Worm (Caenorhabditis elegans) whole organism, young adult: Measurements from ENCODE around the gene col-3.

ENCODE experiments used
- B0019.2 ChIP-seq: fragments of 200-800 bp; sonication (Bioruptor generic); conservative IDR thresholded peaks from 2 replicates; pipeline ENCODE4 v1.3.6; 2022; ENCODE audit warnings: missing genetic modification reagents, missing genetic modification characterization, missing compliant biosample characterization
- B0035.1 ChIP-seq: sonication (generic microtip); optimal IDR thresholded peaks from 2 replicates; lab custom pipeline; 2016; ENCODE audit warnings: missing genetic modification characterization, mild to moderate bottlenecking, missing compliant biosample characterization, missing genotype, missing genetic modification reagents
- B0336.3 ChIP-seq: fragments of 200-800 bp; sonication (Bioruptor generic); IDR thresholded peaks from 2 replicates; pipeline ENCODE4 v1.3.6; 2022; ENCODE audit warnings: missing genetic modification characterization, missing compliant biosample characterization
- C06A6.2 ChIP-seq: fragments of 200-800 bp; sonication (Bioruptor generic); conservative IDR thresholded peaks from 2 replicates; pipeline ENCODE4 v1.3.6; 2022; ENCODE audit warnings: missing genetic modification characterization, missing compliant biosample characterization
- F23B12.7 ChIP-seq: sonication (generic microtip); optimal IDR thresholded peaks from 2 replicates; lab custom pipeline; 2017; ENCODE audit warnings: missing genetic modification characterization, mild to moderate bottlenecking, missing compliant biosample characterization, antibody characterized with exemption, moderate library complexity; ENCODE audit not compliant: insufficient read depth
- F52B5.7 ChIP-seq: sonication (generic microtip); optimal IDR thresholded peaks from 2 replicates; lab custom pipeline; 2016; ENCODE audit warnings: mild to moderate bottlenecking, missing genetic modification characterization, missing compliant biosample characterization
- F55B11.4 ChIP-seq: sonication (generic microtip); optimal IDR thresholded peaks from 2 replicates; lab custom pipeline; 2016; ENCODE audit warnings: missing compliant biosample characterization, missing genetic modification characterization, borderline replicate concordance; ENCODE audit not compliant: insufficient read depth
- F57A8.1 ChIP-seq: fragments of 200-800 bp; sonication (Bioruptor generic); optimal IDR thresholded peaks from 2 replicates; lab custom pipeline; 2018; ENCODE audit warnings: mild to moderate bottlenecking, missing genetic modification characterization, moderate library complexity, missing compliant biosample characterization
- K12H6.12 ChIP-seq: fragments of 200-800 bp; sonication (Bioruptor generic); optimal IDR thresholded peaks from 2 replicates; lab custom pipeline; 2018; ENCODE audit warnings: mild to moderate bottlenecking, missing genetic modification characterization, missing compliant biosample characterization
- Y67H2A.10 ChIP-seq: fragments of 200-800 bp; sonication (Bioruptor generic); conservative IDR thresholded peaks from 2 replicates; pipeline ENCODE4 v1.3.6; 2022; ENCODE audit warnings: missing genetic modification reagents, missing genetic modification characterization, missing compliant biosample characterization
- Y95B8A.8 ChIP-seq: fragments of 200-800 bp; sonication (Bioruptor generic); IDR thresholded peaks from 2 replicates; pipeline ENCODE4 v1.3.6; 2022; ENCODE audit warnings: missing genetic modification reagents, missing genetic modification characterization, missing compliant biosample characterization
- akir-1 ChIP-seq: fragments of 200-800 bp; sonication (Bioruptor generic); optimal IDR thresholded peaks from 2 replicates; lab custom pipeline; 2018; ENCODE audit warnings: mild to moderate bottlenecking, missing genetic modification characterization, moderate library complexity, missing compliant biosample characterization
- aptf-2 ChIP-seq: fragments of 200-800 bp; sonication (Bioruptor generic); conservative IDR thresholded peaks from 2 replicates; pipeline ENCODE4 v1.3.6; 2022; ENCODE audit warnings: missing genetic modification reagents, missing genetic modification characterization, missing compliant biosample characterization
- athp-1 ChIP-seq: sonication (generic microtip); optimal IDR thresholded peaks from 2 replicates; lab custom pipeline; 2017; ENCODE audit warnings: mild to moderate bottlenecking, missing genetic modification characterization, missing compliant biosample characterization
- attf-6 ChIP-seq: fragments of 200-800 bp; sonication (Bioruptor generic); IDR thresholded peaks from 2 replicates; pipeline ENCODE4 v1.3.6; 2022; ENCODE audit warnings: missing genetic modification reagents, missing genetic modification characterization, missing compliant biosample characterization
- cebp-1 ChIP-seq, 2 experiments: fragments of 200-800 bp in 1 of 2; sonication (Bioruptor generic) in 1 of 2; sonication (generic microtip) in 1 of 2; IDR thresholded peaks in 1 of 2; optimal IDR thresholded peaks in 1 of 2; 2 replicates each; pipeline versions ENCODE4 v1.3.6 to Lab custom; 2017 to 2022; ENCODE audit warnings: missing compliant biosample characterization in 2 of 2, missing genetic modification characterization in 2 of 2, mild to moderate bottlenecking in 1 of 2, missing genetic modification reagents in 1 of 2, moderate library complexity in 1 of 2
- ceh-40 ChIP-seq: fragments of 200-800 bp; sonication (Bioruptor generic); IDR thresholded peaks from 2 replicates; pipeline ENCODE4 v1.3.6; 2022; ENCODE audit warnings: missing genetic modification characterization, missing compliant biosample characterization
- ceh-58 ChIP-seq: fragments of 200-800 bp; sonication (Bioruptor generic); IDR thresholded peaks from 2 replicates; pipeline ENCODE4 v1.3.6; 2022; ENCODE audit warnings: missing genetic modification characterization, missing compliant biosample characterization
- die-1 ChIP-seq: sonication (generic microtip); optimal IDR thresholded peaks from 2 replicates; lab custom pipeline; 2016; ENCODE audit warnings: missing genotype, mild to moderate bottlenecking, missing genetic modification characterization, missing compliant biosample characterization
- dox-1 ChIP-seq: fragments of 200-800 bp; sonication (Bioruptor generic); IDR thresholded peaks from 2 replicates; pipeline ENCODE4 v1.3.6; 2022; ENCODE audit warnings: missing genetic modification reagents, missing genetic modification characterization, missing compliant biosample characterization
- efl-1 ChIP-seq: fragments of 150-350 bp; optimal IDR thresholded peaks from 2 replicates; lab custom pipeline; 2014; ENCODE audit warnings: missing biosample characterization, missing genetic modification reagents, missing genetic modification characterization
- egrh-3 ChIP-seq: fragments of 200-800 bp; sonication (Bioruptor generic); IDR thresholded peaks from 2 replicates; pipeline ENCODE4 v1.3.6; 2022; ENCODE audit warnings: missing genetic modification reagents, missing genetic modification characterization, missing compliant biosample characterization
- ets-4 ChIP-seq: fragments of 200-800 bp; sonication (Bioruptor generic); optimal IDR thresholded peaks from 2 replicates; lab custom pipeline; 2018; ENCODE audit warnings: mild to moderate bottlenecking, missing genetic modification characterization, missing compliant biosample characterization
- gei-17 ChIP-seq: fragments of 200-800 bp; sonication (Bioruptor generic); optimal IDR thresholded peaks from 2 replicates; lab custom pipeline; 2018; ENCODE audit warnings: mild to moderate bottlenecking, missing genetic modification characterization, missing compliant biosample characterization
- hlh-12 ChIP-seq: sonication (generic microtip); optimal IDR thresholded peaks from 2 replicates; lab custom pipeline; 2016; ENCODE audit warnings: missing genetic modification characterization, missing compliant biosample characterization
- hmg-20 ChIP-seq: fragments of 200-800 bp; sonication (Bioruptor generic); IDR thresholded peaks from 2 replicates; pipeline ENCODE4 v1.3.6; 2022; ENCODE audit warnings: missing genetic modification reagents, missing genetic modification characterization, missing compliant biosample characterization
- let-526 ChIP-seq: fragments of 200-800 bp; sonication (Bioruptor generic); IDR thresholded peaks from 2 replicates; pipeline ENCODE4 v1.3.6; 2022; ENCODE audit warnings: missing genetic modification reagents, missing genetic modification characterization, missing compliant biosample characterization
- let-607 ChIP-seq, 2 experiments: fragments of 200-800 bp in 1 of 2; sonication (Bioruptor generic) in 1 of 2; sonication (generic microtip) in 1 of 2; optimal IDR thresholded peaks; 2 replicates each; lab custom pipeline; 2016 to 2018; ENCODE audit warnings: mild to moderate bottlenecking in 2 of 2, missing compliant biosample characterization in 2 of 2, missing genetic modification characterization in 2 of 2, moderate library complexity in 2 of 2, missing genotype in 1 of 2
- lin-26 ChIP-seq: fragments of 200-800 bp; sonication (Bioruptor generic); IDR thresholded peaks from 2 replicates; pipeline ENCODE4 v1.3.6; 2022; ENCODE audit warnings: missing genetic modification reagents, missing genetic modification characterization, missing compliant biosample characterization
- mcd-1 ChIP-seq: fragments of 200-800 bp; sonication (Bioruptor generic); IDR thresholded peaks from 2 replicates; pipeline ENCODE4 v1.3.6; 2022; ENCODE audit warnings: missing genetic modification reagents, missing genetic modification characterization, missing compliant biosample characterization
- mel-28 ChIP-seq: sonication (generic microtip); optimal IDR thresholded peaks from 2 replicates; lab custom pipeline; 2016; ENCODE audit warnings: borderline replicate concordance, mild to moderate bottlenecking, missing genetic modification characterization, missing compliant biosample characterization
- mxl-1 ChIP-seq: sonication (generic microtip); optimal IDR thresholded peaks from 2 replicates; lab custom pipeline; 2016; ENCODE audit warnings: missing genetic modification characterization, missing compliant biosample characterization
- nfyb-1 ChIP-seq: fragments of 200-800 bp; sonication (Bioruptor generic); IDR thresholded peaks from 2 replicates; pipeline ENCODE4 v1.3.6; 2022; ENCODE audit warnings: missing genetic modification reagents, missing genetic modification characterization, missing compliant biosample characterization
- nhr-179 ChIP-seq: sonication (generic microtip); optimal IDR thresholded peaks from 2 replicates; lab custom pipeline; 2016; ENCODE audit warnings: mild to moderate bottlenecking, missing genetic modification characterization, missing compliant biosample characterization
- nhr-90 ChIP-seq: sonication (generic microtip); optimal IDR thresholded peaks from 2 replicates; lab custom pipeline; 2016; ENCODE audit warnings: missing genotype, mild to moderate bottlenecking, missing genetic modification characterization, missing compliant biosample characterization
- rec-8 ChIP-seq, 2 experiments: sonication (generic microtip); optimal IDR thresholded peaks; 2 replicates each; lab custom pipeline; 2016; ENCODE audit warnings: mild to moderate bottlenecking in 2 of 2, missing genetic modification characterization in 2 of 2, missing genetic modification reagents in 2 of 2, missing genotype in 2 of 2, missing biosample characterization in 1 of 2, missing compliant biosample characterization in 1 of 2, moderate library complexity in 1 of 2
- repo-1 ChIP-seq: sonication (generic microtip); optimal IDR thresholded peaks from 2 replicates; lab custom pipeline; 2017; ENCODE audit warnings: mild to moderate bottlenecking, missing genetic modification characterization, missing compliant biosample characterization
- snpc-4 ChIP-seq, 5 experiments: fragments of 150-350 bp in 1 of 5; sonication (generic microtip) in 4 of 5; optimal IDR thresholded peaks; 2 replicates each; lab custom pipeline; 2014 to 2018; ENCODE audit warnings: missing genetic modification characterization in 5 of 5, missing biosample characterization in 3 of 5, antibody characterized with exemption in 2 of 5, mild to moderate bottlenecking in 2 of 5, missing compliant biosample characterization in 2 of 5, missing genotype in 2 of 5, moderate library complexity in 2 of 5, missing genetic modification reagents in 1 of 5
- somi-1 ChIP-seq: fragments of 200-800 bp; sonication (Bioruptor generic); optimal IDR thresholded peaks from 2 replicates; lab custom pipeline; 2018; ENCODE audit warnings: mild to moderate bottlenecking, missing genetic modification characterization, missing compliant biosample characterization
- tbx-9 ChIP-seq: sonication (generic microtip); optimal IDR thresholded peaks from 2 replicates; lab custom pipeline; 2016; ENCODE audit warnings: borderline replicate concordance, missing genetic modification characterization, inconsistent platforms, missing compliant biosample characterization
- tlf-1 ChIP-seq: fragments of 200-800 bp; sonication (Bioruptor generic); optimal IDR thresholded peaks from 2 replicates; lab custom pipeline; 2018; ENCODE audit warnings: mild to moderate bottlenecking, missing genetic modification characterization, missing compliant biosample characterization
- unc-62 ChIP-seq: fragments of 150-350 bp; optimal IDR thresholded peaks from 2 replicates; lab custom pipeline; 2014; ENCODE audit warnings: missing biosample characterization, missing genetic modification reagents, missing genetic modification characterization
- xnd-1 ChIP-seq: sonication (generic microtip); optimal IDR thresholded peaks from 2 replicates; lab custom pipeline; 2016; ENCODE audit warnings: missing genotype, missing genetic modification reagents, missing genetic modification characterization, missing compliant biosample characterization
- zfh-2 ChIP-seq: fragments of 200-800 bp; sonication (Bioruptor generic); conservative IDR thresholded peaks from 2 replicates; pipeline ENCODE4 v1.3.6; 2022; ENCODE audit warnings: missing genetic modification reagents, missing genetic modification characterization, missing compliant biosample characterization
- ztf-18 ChIP-seq: sonication (generic microtip); optimal IDR thresholded peaks from 2 replicates; lab custom pipeline; 2016; ENCODE audit warnings: missing genotype, mild to moderate bottlenecking, missing genetic modification characterization, missing compliant biosample characterization
- ztf-22 ChIP-seq: fragments of 200-800 bp; sonication (Bioruptor generic); optimal IDR thresholded peaks from 2 replicates; lab custom pipeline; 2018; ENCODE audit warnings: mild to moderate bottlenecking, missing genetic modification characterization, moderate library complexity, missing compliant biosample characterization
- ztf-6 ChIP-seq: fragments of 200-800 bp; sonication (Bioruptor generic); IDR thresholded peaks from 2 replicates; pipeline ENCODE4 v1.3.6; 2022; ENCODE audit warnings: missing genetic modification reagents, missing genetic modification characterization, missing compliant biosample characterization

The col-3 gene

DNA sequence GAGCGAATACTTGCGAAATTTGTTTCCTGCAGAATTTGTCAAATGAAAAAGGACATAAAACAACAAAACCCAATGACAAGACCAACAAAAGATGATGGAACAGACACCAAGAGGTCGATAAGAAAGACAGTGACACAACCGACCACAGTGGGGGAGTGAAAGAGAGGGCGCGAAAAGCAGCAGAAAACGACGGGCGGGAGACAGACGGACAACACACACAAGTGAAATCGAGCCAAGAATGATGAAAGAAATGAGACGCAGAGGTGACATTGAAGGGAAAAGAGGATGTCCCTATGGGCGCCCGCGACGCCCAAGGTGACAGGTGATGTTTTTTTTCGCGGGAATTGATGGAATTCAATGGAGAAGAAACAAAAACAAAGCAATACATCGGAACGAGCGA, 41.5 kb downstream of the col-3 start (continued):
- peak; percentile 90 for TF ChIP-seq dox-1 (GFP tag; lab: Robert Waterston, UW)
- no peak for TF ChIP-seq B0035.1 (tag; lab: Kevin White, UChicago)
- TF ChIP-seq K12H6.12 (tag; lab: Kevin White, UChicago), result peak; percentile 45
- TF ChIP-seq nfyb-1 (GFP tag; lab: Robert Waterston, UW), result peak; percentile 61
- TF ChIP-seq mxl-1 (tag; lab: Kevin White, UChicago), result no peak
- TF ChIP-seq hlh-12 (tag; lab: Kevin White, UChicago), result no peak
- TF ChIP-seq attf-6, result no peak
- TF ChIP-seq let-607 (tag; optimal IDR thresholded peaks at IDR 0.05; lab: Kevin White, UChicago), result peak; percentile 74 to 90
- no peak for TF ChIP-seq F55B11.4 (tag; lab: Kevin White, UChicago)
- no peak for TF ChIP-seq repo-1 (tag; lab: Kevin White, UChicago)
- no peak for TF ChIP-seq tlf-1 (GFP tag; lab: Kevin White, UChicago)
- no peak for TF ChIP-seq lin-26 (GFP tag; lab: Robert Waterston, UW)
- TF ChIP-seq akir-1 (GFP tag; lab: Kevin White, UChicago), result no peak
- peak; percentile 55 for TF ChIP-seq B0336.3
- no peak for TF ChIP-seq mel-28
- peak; percentile 62 for TF ChIP-seq nhr-90
- no peak for TF ChIP-seq die-1 (tag; lab: Kevin White, UChicago)
- TF ChIP-seq efl-1 (GFP tag; lab: Kevin White, UChicago), result peak; percentile 17
- TF ChIP-seq gei-17 (GFP tag; lab: Kevin White, UChicago), result no peak
- no peak for TF ChIP-seq F52B5.7 (tag; lab: Kevin White, UChicago)
- TF ChIP-seq aptf-2 (GFP tag; lab: Robert Waterston, UW), result no peak
- peak; percentile 16 for TF ChIP-seq athp-1 (tag; lab: Kevin White, UChicago)
- TF ChIP-seq ztf-18 (tag; lab: Kevin White, UChicago), result peak; percentile 53
- no peak for TF ChIP-seq F57A8.1 (GFP tag; lab: Kevin White, UChicago)
- no peak for TF ChIP-seq snpc-4 (GFP tag; optimal IDR thresholded peaks at IDR 0.05; lab: Kevin White, UChicago)
- peak in 2 of 4 experiments; percentile 30 to 41 for TF ChIP-seq snpc-4 (tag; optimal IDR thresholded peaks at IDR 0.05; lab: Kevin White, UChicago)
- TF ChIP-seq egrh-3 (GFP tag; lab: Robert Waterston, UW), result peak; percentile 29; the same call in 1 of the 2 replicates
- no peak for TF ChIP-seq ztf-22 (GFP tag; lab: Kevin White, UChicago)
- TF ChIP-seq ceh-40, result no peak
- TF ChIP-seq xnd-1, result no peak
- no peak for TF ChIP-seq let-526 (GFP tag; lab: Robert Waterston, UW)
- no peak for TF ChIP-seq ztf-6 (GFP tag; lab: Robert Waterston, UW)
- TF ChIP-seq F23B12.7 (tag; lab: Kevin White, UChicago), result peak; percentile 68
- no peak for TF ChIP-seq nhr-179
- peak; percentile 55; the same call in 1 of the 2 replicates for TF ChIP-seq cebp-1 (GFP tag; IDR thresholded peaks at IDR 0.05; lab: Robert Waterston, UW)
- peak; percentile 91 for TF ChIP-seq cebp-1 (tag; optimal IDR thresholded peaks at IDR 0.05; lab: Kevin White, UChicago)
- TF ChIP-seq B0019.2 (GFP tag; lab: Robert Waterston, UW), result no peak
- TF ChIP-seq ceh-58 (GFP tag; lab: Robert Waterston, UW), result no peak
- TF ChIP-seq unc-62, result no peak
- peak; percentile 68 for TF ChIP-seq ets-4 (GFP tag; lab: Kevin White, UChicago)
- 0 out of 2 replicates have a peak, but pooled peaks have one; percentile 10 for TF ChIP-seq hmg-20 (GFP tag; lab: Robert Waterston, UW)
- no peak for TF ChIP-seq Y67H2A.10 (GFP tag; lab: Robert Waterston, UW)
- no peak for TF ChIP-seq C06A6.2 (GFP tag; lab: Robert Waterston, UW)
- TF ChIP-seq rec-8 (tag; optimal IDR thresholded peaks at IDR 0.05; lab: Kevin White, UChicago), result no peak
- TF ChIP-seq zfh-2, result no peak; the same call in none of the 2 replicates
- peak; percentile 44 for TF ChIP-seq somi-1
- TF ChIP-seq mcd-1 (GFP tag; lab: Robert Waterston, UW), result 0 out of 2 replicates have a peak, but pooled peaks have one; percentile 32
- TF ChIP-seq tbx-9, result no peak
- TF ChIP-seq Y95B8A.8, result no peak
